Fruit fly (Drosophila melanogaster): Measurements from ENCODE around the gene lace.

DNA sequence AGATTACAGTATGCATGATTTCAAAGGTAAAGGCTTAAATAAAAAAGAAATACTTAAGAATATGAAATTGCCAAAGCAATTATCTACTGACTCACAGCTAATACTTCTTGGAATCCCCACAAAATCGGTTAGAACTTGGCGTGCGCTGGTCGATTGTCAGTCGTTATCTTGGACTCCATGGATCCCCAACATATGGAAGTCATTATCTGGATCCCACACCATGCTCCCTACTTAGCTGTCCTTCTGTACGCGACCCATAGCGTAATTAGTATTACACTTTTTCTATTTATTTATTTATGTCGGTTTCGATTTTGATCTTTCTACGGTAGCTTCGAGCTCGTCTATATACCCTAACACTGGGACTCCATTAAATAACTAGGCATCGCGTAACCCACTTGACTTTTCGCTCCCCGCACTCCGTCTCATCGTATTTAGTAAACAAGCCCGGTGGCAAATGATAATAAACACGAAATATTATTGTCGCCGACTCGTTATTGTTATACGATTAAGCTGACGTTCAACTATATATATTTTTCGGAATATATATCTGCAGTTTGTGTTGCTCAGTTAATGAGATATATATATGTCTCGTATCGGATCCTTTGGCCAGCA, 2.1 kb downstream of the lace start:
- TF ChIP-seq Myc (optimal IDR thresholded peaks at IDR 0.05): no peak
- no peak for TF ChIP-seq insv (optimal IDR thresholded peaks at IDR 0.05)
- TF ChIP-seq psq (optimal IDR thresholded peaks at IDR 0.05): no peak
- TF ChIP-seq h (optimal IDR thresholded peaks at IDR 0.05): no peak
- no peak for TF ChIP-seq Sin3A (optimal IDR thresholded peaks at IDR 0.05)
- TF ChIP-seq ttk (optimal IDR thresholded peaks at IDR 0.05): no peak
